Fruit fly (Drosophila melanogaster) whole organism, embryonic: ENCODE measurements around the gene Ipo9.
A peak's percentile ranks its signal among the peaks of the same experiment; 100 is the strongest.

Experiments
- Adf1 ChIP-seq: fragments of 200-800 bp; sonication (Bioruptor generic); IDR thresholded peaks from 2 replicates; pipeline ENCODE4 v1.3.6; 2022; ENCODE audit warnings: missing biosample characterization, missing genetic modification characterization
- BEAF-32 ChIP-seq: fragments of 200-800 bp; sonication (Bioruptor generic); optimal IDR thresholded peaks from 3 replicates; lab custom pipeline; 2017; ENCODE audit warnings: missing biosample characterization, missing genetic modification characterization, mild to moderate bottlenecking, moderate library complexity, missing genetic modification reagents
- CG10267 ChIP-seq: fragments of 200-800 bp; sonication (Bioruptor generic); optimal IDR thresholded peaks from 2 replicates; lab custom pipeline; 2018; ENCODE audit warnings: missing biosample characterization, mild to moderate bottlenecking, missing genetic modification characterization, moderate library complexity
- CG12659 ChIP-seq: fragments of 200-800 bp; sonication (Bioruptor generic); optimal IDR thresholded peaks from 3 replicates; lab custom pipeline; 2017; ENCODE audit warnings: mild to moderate bottlenecking, missing biosample characterization, missing genetic modification reagents, missing genetic modification characterization
- CG13287 ChIP-seq: fragments of 200-800 bp; sonication (Bioruptor generic); IDR thresholded peaks from 2 replicates; pipeline ENCODE4 v1.3.6; 2022; ENCODE audit warnings: missing biosample characterization, missing genetic modification characterization; ENCODE audit not compliant: partially characterized antibody
- CG13775 ChIP-seq: fragments of 200-800 bp; sonication (Bioruptor generic); optimal IDR thresholded peaks from 3 replicates; lab custom pipeline; 2017; ENCODE audit warnings: missing biosample characterization, mild to moderate bottlenecking, missing genetic modification characterization
- CG14965 ChIP-seq: fragments of 200-800 bp; sonication (Bioruptor generic); optimal IDR thresholded peaks from 2 replicates; lab custom pipeline; 2016; ENCODE audit warnings: missing biosample characterization, missing genetic modification characterization, borderline replicate concordance
- CG1603 ChIP-seq: fragments of 200-800 bp; sonication (Bioruptor generic); optimal IDR thresholded peaks from 2 replicates; lab custom pipeline; 2019; ENCODE audit warnings: missing biosample characterization, mild to moderate bottlenecking, missing genetic modification characterization, moderate library complexity
- CG17359 ChIP-seq: fragments of 200-800 bp; sonication (Bioruptor generic); optimal IDR thresholded peaks from 3 replicates; lab custom pipeline; 2018; ENCODE audit warnings: missing biosample characterization, mild to moderate bottlenecking, missing genetic modification characterization, moderate library complexity
- CG17829 ChIP-seq: fragments of 200-800 bp; optimal IDR thresholded peaks from 2 replicates; lab custom pipeline; 2019; ENCODE audit warnings: missing biosample characterization, mild to moderate bottlenecking, missing genetic modification characterization, moderate library complexity
- CG1832 ChIP-seq: fragments of 200-800 bp; sonication (Bioruptor generic); optimal IDR thresholded peaks from 2 replicates; lab custom pipeline; 2017; ENCODE audit warnings: missing biosample characterization, mild to moderate bottlenecking, missing genetic modification characterization, inconsistent platforms
- CG43689 ChIP-seq: fragments of 200-800 bp; sonication (Bioruptor generic); IDR thresholded peaks from 2 replicates; pipeline ENCODE4 v1.3.6; 2022; ENCODE audit warnings: missing biosample characterization, missing genetic modification characterization
- CG4854 ChIP-seq: fragments of 200-800 bp; sonication (Bioruptor generic); optimal IDR thresholded peaks from 2 replicates; lab custom pipeline; 2016; ENCODE audit warnings: missing biosample characterization, missing genetic modification characterization, inconsistent platforms
- CG7271 ChIP-seq: fragments of 200-800 bp; sonication (Bioruptor generic); optimal IDR thresholded peaks from 2 replicates; lab custom pipeline; 2018; ENCODE audit warnings: missing biosample characterization, mild to moderate bottlenecking, missing genetic modification characterization, moderate library complexity
- CG7357 ChIP-seq: fragments of 200-800 bp; sonication (Bioruptor generic); IDR thresholded peaks from 3 replicates; pipeline ENCODE4 v1.3.6; 2022; ENCODE audit warnings: missing biosample characterization, missing genetic modification characterization
- CG7786 ChIP-seq: fragments of 200-800 bp; sonication (Bioruptor generic); optimal IDR thresholded peaks from 2 replicates; lab custom pipeline; 2016; ENCODE audit warnings: missing biosample characterization, missing genetic modification characterization
- CG7839 ChIP-seq: fragments of 200-800 bp; sonication (Bioruptor generic); optimal IDR thresholded peaks from 3 replicates; lab custom pipeline; 2018; ENCODE audit warnings: missing biosample characterization, mild to moderate bottlenecking, missing genetic modification characterization, moderate library complexity
- CG8944 ChIP-seq: fragments of 200-800 bp; sonication (Bioruptor generic); optimal IDR thresholded peaks from 3 replicates; lab custom pipeline; 2016; ENCODE audit warnings: missing biosample characterization, missing genetic modification characterization
- Dad ChIP-seq: fragments of 200-800 bp; sonication (Bioruptor generic); optimal IDR thresholded peaks from 3 replicates; lab custom pipeline; 2016; ENCODE audit warnings: missing biosample characterization, missing genetic modification characterization
- GATAe ChIP-seq: fragments of 200-800 bp; sonication (Bioruptor generic); conservative IDR thresholded peaks from 2 replicates; pipeline ENCODE4 v1.3.6; 2022; ENCODE audit warnings: missing biosample characterization, missing genetic modification characterization
- H2.0 ChIP-seq: fragments of 200-800 bp; sonication (Bioruptor generic); IDR thresholded peaks from 2 replicates; pipeline ENCODE4 v1.3.6; 2022; ENCODE audit warnings: missing biosample characterization, missing genetic modification characterization
- HmgD ChIP-seq: fragments of 200-800 bp; sonication (Bioruptor generic); optimal IDR thresholded peaks from 3 replicates; lab custom pipeline; 2016; ENCODE audit warnings: missing biosample characterization, missing genetic modification characterization
- Hr51 ChIP-seq, 2 experiments: fragments of 200-800 bp; sonication (Bioruptor generic); optimal IDR thresholded peaks; 2 replicates in 1 of 2; 3 replicates in 1 of 2; lab custom pipeline; 2016 to 2018; ENCODE audit warnings: missing biosample characterization in 2 of 2, missing genetic modification characterization in 2 of 2, mild to moderate bottlenecking in 1 of 2, moderate library complexity in 1 of 2
- MESR4 ChIP-seq: fragments of 200-800 bp; sonication (Bioruptor generic); optimal IDR thresholded peaks from 2 replicates; lab custom pipeline; 2018; ENCODE audit warnings: missing biosample characterization, mild to moderate bottlenecking, missing genetic modification characterization, moderate library complexity
- MTF-1 ChIP-seq: fragments of 200-800 bp; sonication (Bioruptor generic); optimal IDR thresholded peaks from 2 replicates; lab custom pipeline; 2018; ENCODE audit warnings: missing biosample characterization, mild to moderate bottlenecking, missing genetic modification characterization, borderline replicate concordance
- Myb ChIP-seq: fragments of 200-800 bp; sonication (Bioruptor generic); optimal IDR thresholded peaks from 2 replicates; lab custom pipeline; 2016; ENCODE audit warnings: missing biosample characterization, missing genetic modification characterization
- NK7.1 ChIP-seq: fragments of 200-800 bp; sonication (Bioruptor generic); optimal IDR thresholded peaks from 3 replicates; lab custom pipeline; 2016; ENCODE audit warnings: missing biosample characterization, missing genetic modification characterization
- Rfx ChIP-seq: fragments of 200-800 bp; sonication (Bioruptor generic); IDR thresholded peaks from 2 replicates; pipeline ENCODE4 v1.3.6; 2022; ENCODE audit warnings: missing biosample characterization, missing genetic modification characterization
- az2 ChIP-seq: fragments of 200-800 bp; sonication (Bioruptor generic); optimal IDR thresholded peaks from 3 replicates; lab custom pipeline; 2016; ENCODE audit warnings: missing biosample characterization, missing genetic modification characterization
- bsh ChIP-seq, 2 experiments: fragments of 200-800 bp; sonication (Bioruptor generic); optimal IDR thresholded peaks; 2 replicates each; lab custom pipeline; 2017 to 2018; ENCODE audit warnings: mild to moderate bottlenecking in 2 of 2, missing biosample characterization in 2 of 2, missing genetic modification characterization in 2 of 2, moderate library complexity in 1 of 2
- cato ChIP-seq: fragments of 200-800 bp; sonication (Bioruptor generic); optimal IDR thresholded peaks from 2 replicates; lab custom pipeline; 2016; ENCODE audit warnings: missing biosample characterization, missing genetic modification characterization, borderline replicate concordance
- crol ChIP-seq: fragments of 200-800 bp; sonication (Bioruptor generic); IDR thresholded peaks from 2 replicates; pipeline ENCODE4 v1.3.6; 2022; ENCODE audit warnings: missing biosample characterization, missing genetic modification characterization
- dmrt11E ChIP-seq: fragments of 200-800 bp; sonication (Bioruptor generic); optimal IDR thresholded peaks from 3 replicates; lab custom pipeline; 2018; ENCODE audit warnings: missing biosample characterization, mild to moderate bottlenecking, missing genetic modification characterization, moderate library complexity
- ftz-f1 ChIP-seq: fragments of 200-800 bp; sonication (Bioruptor generic); optimal IDR thresholded peaks from 2 replicates; lab custom pipeline; 2016; ENCODE audit warnings: missing biosample characterization, missing genetic modification characterization
- her ChIP-seq: fragments of 200-800 bp; sonication (Bioruptor generic); optimal IDR thresholded peaks from 2 replicates; lab custom pipeline; 2016; ENCODE audit warnings: missing biosample characterization, missing genetic modification characterization
- ind ChIP-seq: fragments of 200-800 bp; sonication (Bioruptor generic); optimal IDR thresholded peaks from 3 replicates; lab custom pipeline; 2016; ENCODE audit warnings: missing biosample characterization, missing genetic modification characterization
- insv ChIP-seq, 2 experiments: fragments of 200-800 bp; sonication (Bioruptor generic); optimal IDR thresholded peaks; 3 replicates each; lab custom pipeline; 2016 to 2018; ENCODE audit warnings: missing biosample characterization in 2 of 2, missing genetic modification characterization in 2 of 2
- kah ChIP-seq: fragments of 200-800 bp; sonication (Bioruptor generic); optimal IDR thresholded peaks from 2 replicates; lab custom pipeline; 2018; ENCODE audit warnings: missing biosample characterization, mild to moderate bottlenecking, missing genetic modification characterization
- lola ChIP-seq, 3 experiments: fragments of >200 bp in 2 of 3; fragments of 200-800 bp in 1 of 3; sonication (Bioruptor generic) in 1 of 3; optimal IDR thresholded peaks; 2 replicates each; lab custom pipeline; 2017 to 2019; ENCODE audit warnings: missing biosample characterization in 3 of 3, missing genetic modification characterization in 3 of 3, mild to moderate bottlenecking in 1 of 3, moderate library complexity in 1 of 3
- maf-S ChIP-seq: fragments of 200-800 bp; sonication (Bioruptor generic); optimal IDR thresholded peaks from 2 replicates; lab custom pipeline; 2016; ENCODE audit warnings: missing biosample characterization, missing genetic modification characterization
- odd ChIP-seq: fragments of 200-800 bp; sonication (Bioruptor generic); optimal IDR thresholded peaks from 2 replicates; lab custom pipeline; 2017; ENCODE audit warnings: missing biosample characterization, mild to moderate bottlenecking, missing genetic modification characterization
- pan ChIP-seq, 4 experiments: fragments of >200 bp in 3 of 4; fragments of 200-800 bp in 1 of 4; sonication (Bioruptor generic) in 1 of 4; optimal IDR thresholded peaks in 3 of 4; IDR thresholded peaks in 1 of 4; 2 replicates each; pipeline versions ENCODE4 v1.3.6 to Lab custom; 2017 to 2022; ENCODE audit warnings: missing biosample characterization in 2 of 4, missing genetic modification characterization in 2 of 4, mixed read lengths in 1 of 4
- pho ChIP-seq: fragments of 200-800 bp; sonication (Bioruptor generic); optimal IDR thresholded peaks from 2 replicates; lab custom pipeline; 2016; ENCODE audit warnings: missing biosample characterization, missing genetic modification characterization
- sc ChIP-seq, 3 experiments: fragments of >200 bp in 2 of 3; fragments of 200-800 bp in 1 of 3; sonication (Bioruptor generic) in 1 of 3; optimal IDR thresholded peaks; 2 replicates in 2 of 3; 3 replicates in 1 of 3; lab custom pipeline; 2017; ENCODE audit warnings: mild to moderate bottlenecking in 1 of 3, missing biosample characterization in 1 of 3, missing genetic modification characterization in 1 of 3, missing genetic modification reagents in 1 of 3
- slou ChIP-seq: fragments of 200-800 bp; sonication (Bioruptor generic); optimal IDR thresholded peaks from 3 replicates; lab custom pipeline; 2016; ENCODE audit warnings: missing biosample characterization, missing genetic modification characterization
- sna ChIP-seq: fragments of 200-800 bp; sonication (Bioruptor generic); IDR thresholded peaks from 2 replicates; pipeline ENCODE4 v1.3.6; 2022; ENCODE audit warnings: missing biosample characterization, missing genetic modification characterization; ENCODE audit not compliant: partially characterized antibody

The Ipo9 gene

DNA sequence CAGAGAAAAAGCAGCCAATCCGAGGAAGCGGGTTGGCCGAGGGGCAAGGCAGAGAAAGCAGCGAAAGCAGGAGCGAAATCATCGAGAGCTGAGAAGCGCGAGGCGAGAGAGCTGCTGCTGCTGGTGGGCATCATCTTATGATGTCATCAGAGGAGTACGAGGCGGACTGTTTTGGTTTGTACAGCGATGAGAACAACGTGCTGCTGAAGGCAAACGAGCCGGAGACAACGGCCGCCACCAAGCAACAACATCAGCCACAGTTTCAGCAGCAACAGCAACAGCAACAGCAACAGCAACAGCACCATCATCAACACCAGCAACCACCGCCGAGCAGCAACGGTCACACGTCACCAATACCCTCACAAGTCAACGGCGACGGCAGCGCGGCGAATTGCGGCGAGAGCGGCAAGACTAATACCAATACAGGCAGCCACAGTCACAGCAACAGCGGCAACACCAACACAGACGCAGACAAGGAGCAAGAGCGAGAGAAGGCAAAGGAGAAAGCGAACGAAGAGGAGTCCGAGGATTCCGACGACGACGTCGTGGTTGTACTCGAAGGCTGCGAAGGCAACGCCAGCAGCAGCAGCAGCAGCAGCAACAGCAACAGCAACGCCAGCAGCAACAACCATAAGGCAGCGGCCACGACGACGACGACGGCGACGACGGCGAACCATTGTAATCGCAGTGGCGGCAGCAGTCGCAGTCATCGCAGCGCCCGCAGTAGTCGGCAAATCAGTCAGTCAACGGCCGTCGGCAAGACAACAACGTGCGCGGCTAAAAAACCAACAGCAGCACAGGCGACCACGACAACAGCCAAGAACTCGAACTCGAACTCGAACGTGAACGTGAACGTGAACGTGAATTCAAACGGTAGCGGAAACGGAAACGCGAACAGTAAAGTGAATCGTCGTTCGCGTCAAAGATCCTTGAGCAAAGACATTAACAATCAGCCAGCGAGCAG lies 40.0 kb upstream of the Ipo9 start (continued):
- no peak for TF ChIP-seq Rfx (GFP tag; lab: Robert Waterston, UW)
- no peak for TF ChIP-seq ind (GFP tag; lab: Kevin White, UChicago)
- no peak for TF ChIP-seq CG17359 (tag; lab: Kevin White, UChicago)
- TF ChIP-seq H2.0 (GFP tag; lab: Robert Waterston, UW), result 0 out of 2 replicates have a peak, but pooled peaks have one; percentile 16
- no peak for TF ChIP-seq CG1832 (GFP tag; lab: Kevin White, UChicago)
- no peak for TF ChIP-seq cato (GFP tag; lab: Kevin White, UChicago)
- TF ChIP-seq CG1603 (tag; lab: Kevin White, UChicago), result no peak
- no peak for TF ChIP-seq sc (optimal IDR thresholded peaks at IDR 0.05; lab: Kevin White, UChicago)
- TF ChIP-seq sc (GFP tag; optimal IDR thresholded peaks at IDR 0.05; lab: Kevin White, UChicago), result peak; percentile 11
- no peak for TF ChIP-seq pho (GFP tag; lab: Kevin White, UChicago)
- no peak for TF ChIP-seq CG7357
- TF ChIP-seq CG7271 (tag; lab: Kevin White, UChicago), result no peak
- peak; percentile 14 for TF ChIP-seq CG10267
- no peak for TF ChIP-seq CG12659 (GFP tag; lab: Kevin White, UChicago)
- TF ChIP-seq GATAe (GFP tag; lab: Robert Waterston, UW), result no peak
- peak; percentile 34; the same call in 1 of the 2 replicates for TF ChIP-seq sna
- no peak for TF ChIP-seq CG43689
- TF ChIP-seq maf-S (GFP tag; lab: Kevin White, UChicago), result no peak
- peak; percentile 66 for TF ChIP-seq CG17829 (tag; lab: Kevin White, UChicago)
- TF ChIP-seq CG14965 (GFP tag; lab: Kevin White, UChicago), result no peak
- TF ChIP-seq Adf1 (GFP tag; lab: Robert Waterston, UW), result peak; percentile 98
- TF ChIP-seq pan (optimal IDR thresholded peaks at IDR 0.05; lab: Kevin White, UChicago), result no peak
- peak in 1 of 2 experiments; percentile 19 for TF ChIP-seq pan (GFP tag; optimal IDR thresholded peaks at IDR 0.05 in 1 of 2, IDR thresholded peaks at IDR 0.05 in 1 of 2)
- peak; percentile 58 for TF ChIP-seq kah
- TF ChIP-seq CG7786 (GFP tag; lab: Kevin White, UChicago), result no peak
- no peak for TF ChIP-seq slou (GFP tag; lab: Kevin White, UChicago)
- no peak for TF ChIP-seq CG4854 (GFP tag; lab: Kevin White, UChicago)
- peak in 1 of 2 experiments; percentile 20 for TF ChIP-seq bsh (GFP tag; optimal IDR thresholded peaks at IDR 0.05; lab: Kevin White, UChicago)
- peak; percentile 26; the same call in 1 of the 2 replicates for TF ChIP-seq crol
- no peak for TF ChIP-seq az2 (GFP tag; lab: Kevin White, UChicago)
- TF ChIP-seq her (GFP tag; lab: Kevin White, UChicago), result peak; percentile 25
- TF ChIP-seq dmrt11E (tag; lab: Kevin White, UChicago), result no peak
- TF ChIP-seq CG13287, result no peak; the same call in 1 of the 2 replicates
- TF ChIP-seq MESR4 (GFP tag; lab: Kevin White, UChicago), result peak; percentile 1
- TF ChIP-seq insv (GFP tag; optimal IDR thresholded peaks at IDR 0.05; lab: Kevin White, UChicago), result peak in 1 of 2 experiments; percentile 39
- TF ChIP-seq ftz-f1 (GFP tag; lab: Kevin White, UChicago), result no peak
- TF ChIP-seq odd, result peak; percentile 63
- TF ChIP-seq Dad (GFP tag; lab: Kevin White, UChicago), result peak; percentile 24
- no peak for TF ChIP-seq MTF-1 (GFP tag; lab: Kevin White, UChicago)
- TF ChIP-seq CG13775 (GFP tag; lab: Kevin White, UChicago), result no peak
- no peak for TF ChIP-seq NK7.1 (GFP tag; lab: Kevin White, UChicago)
- no peak for TF ChIP-seq BEAF-32 (GFP tag; lab: Kevin White, UChicago)
- no peak for TF ChIP-seq lola (GFP tag; optimal IDR thresholded peaks at IDR 0.05; lab: Kevin White, UChicago)
- TF ChIP-seq CG7839 (tag; lab: Kevin White, UChicago), result no peak
- TF ChIP-seq Hr51 (GFP tag; optimal IDR thresholded peaks at IDR 0.05; lab: Kevin White, UChicago), result no peak
- TF ChIP-seq CG8944 (GFP tag; lab: Kevin White, UChicago), result no peak
- TF ChIP-seq HmgD (GFP tag; lab: Kevin White, UChicago), result no peak
- TF ChIP-seq Myb (GFP tag; lab: Kevin White, UChicago), result no peak
